Worm (Caenorhabditis elegans): ENCODE results near the gene R74.7.

DNA sequence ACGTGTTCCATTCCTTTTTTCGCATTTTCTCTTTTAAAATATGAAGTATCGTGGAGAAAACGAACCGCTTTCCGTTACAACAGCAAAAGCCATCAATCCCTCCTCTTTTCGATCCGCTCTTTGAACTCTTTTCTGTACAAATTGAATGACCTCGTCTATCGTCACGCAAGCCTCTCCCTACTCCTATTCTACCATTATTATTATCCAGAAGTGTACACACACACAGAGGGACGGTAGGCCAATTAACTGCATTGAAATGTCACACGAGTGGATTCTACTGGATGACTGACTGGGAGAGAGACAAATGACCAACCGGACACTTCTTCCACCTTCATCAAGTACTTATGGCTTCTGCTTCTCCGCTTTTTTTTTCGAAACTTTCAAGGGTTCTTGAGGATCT, 4.0 kb downstream of the R74.7 start:
- TF ChIP-seq him-1 (tag; optimal IDR thresholded peaks at IDR 0.05): no peak
- TF ChIP-seq W03F9.2 (tag; optimal IDR thresholded peaks at IDR 0.05): no peak
